Fruit fly (Drosophila melanogaster) whole organism, embryonic: ENCODE data around the gene Spn38F.

Experiments
- Atf3 ChIP-seq: fragments of 200-800 bp; sonication (Bioruptor generic); optimal IDR thresholded peaks from 3 replicates; lab custom pipeline; 2016; ENCODE audit warnings: missing biosample characterization, missing genetic modification characterization
- B-H2 ChIP-seq: fragments of 200-800 bp; sonication (Bioruptor generic); optimal IDR thresholded peaks from 2 replicates; lab custom pipeline; 2018; ENCODE audit warnings: missing biosample characterization, mild to moderate bottlenecking, missing genetic modification characterization
- CG11247 ChIP-seq: fragments of 200-800 bp; sonication (Bioruptor generic); IDR thresholded peaks from 2 replicates; pipeline ENCODE4 v1.3.6; 2022; ENCODE audit warnings: missing biosample characterization, missing genetic modification characterization
- CG1233 ChIP-seq: fragments of 200-800 bp; sonication (Bioruptor generic); optimal IDR thresholded peaks from 4 replicates; lab custom pipeline; 2018; ENCODE audit warnings: missing biosample characterization, mild to moderate bottlenecking, missing genetic modification characterization
- CG13287 ChIP-seq: fragments of 200-800 bp; sonication (Bioruptor generic); IDR thresholded peaks from 2 replicates; pipeline ENCODE4 v1.3.6; 2022; ENCODE audit warnings: missing biosample characterization, missing genetic modification characterization; ENCODE audit not compliant: partially characterized antibody
- CG13624 ChIP-seq: fragments of 200-800 bp; sonication (Bioruptor generic); optimal IDR thresholded peaks from 2 replicates; lab custom pipeline; 2016; ENCODE audit warnings: missing biosample characterization, missing genetic modification characterization
- CG14014 ChIP-seq: fragments of 200-800 bp; sonication (Bioruptor generic); IDR thresholded peaks from 2 replicates; pipeline ENCODE4 v1.3.6; 2022; ENCODE audit warnings: missing biosample characterization, missing genetic modification characterization
- CG1647 ChIP-seq: fragments of 200-800 bp; sonication (Bioruptor generic); optimal IDR thresholded peaks from 3 replicates; lab custom pipeline; 2016; ENCODE audit warnings: missing biosample characterization, missing genetic modification characterization
- CG17359 ChIP-seq: fragments of 200-800 bp; sonication (Bioruptor generic); optimal IDR thresholded peaks from 3 replicates; lab custom pipeline; 2018; ENCODE audit warnings: missing biosample characterization, mild to moderate bottlenecking, missing genetic modification characterization, moderate library complexity
- CG31441 ChIP-seq: fragments of 200-800 bp; sonication (Bioruptor generic); IDR thresholded peaks from 2 replicates; pipeline ENCODE4 v1.3.6; 2022; ENCODE audit warnings: missing biosample characterization, missing genetic modification characterization
- CG3163 ChIP-seq: fragments of 200-800 bp; sonication (Bioruptor generic); optimal IDR thresholded peaks from 3 replicates; lab custom pipeline; 2016; ENCODE audit warnings: missing biosample characterization, missing genetic modification characterization
- CG3838 ChIP-seq: fragments of 200-800 bp; sonication (Bioruptor generic); optimal IDR thresholded peaks from 3 replicates; lab custom pipeline; 2016; ENCODE audit warnings: missing biosample characterization, missing genetic modification characterization
- CG6254 ChIP-seq: fragments of 200-800 bp; sonication (Bioruptor generic); optimal IDR thresholded peaks from 3 replicates; lab custom pipeline; 2017; ENCODE audit warnings: mild to moderate bottlenecking, missing biosample characterization, missing genetic modification reagents, missing genetic modification characterization
- CG6854 ChIP-seq: fragments of 200-800 bp; sonication (Bioruptor generic); optimal IDR thresholded peaks from 3 replicates; lab custom pipeline; 2017; ENCODE audit warnings: missing biosample characterization, mild to moderate bottlenecking, missing genetic modification characterization
- CG7372 ChIP-seq: fragments of 200-800 bp; sonication (Bioruptor generic); IDR thresholded peaks from 2 replicates; pipeline ENCODE4 v1.3.6; 2022; ENCODE audit warnings: missing biosample characterization, missing genetic modification characterization
- CG8944 ChIP-seq: fragments of 200-800 bp; sonication (Bioruptor generic); optimal IDR thresholded peaks from 3 replicates; lab custom pipeline; 2016; ENCODE audit warnings: missing biosample characterization, missing genetic modification characterization
- CoRest ChIP-seq: fragments of 200-800 bp; sonication (Bioruptor generic); optimal IDR thresholded peaks from 3 replicates; lab custom pipeline; 2018; ENCODE audit warnings: missing biosample characterization, mild to moderate bottlenecking, missing genetic modification characterization, moderate library complexity
- Hand ChIP-seq: fragments of 200-800 bp; sonication (Bioruptor generic); optimal IDR thresholded peaks from 2 replicates; lab custom pipeline; 2017; ENCODE audit warnings: mild to moderate bottlenecking, missing biosample characterization, missing genetic modification reagents, missing genetic modification characterization
- Jarid2 ChIP-seq: fragments of 200-800 bp; sonication (Bioruptor generic); optimal IDR thresholded peaks from 3 replicates; lab custom pipeline; 2017; ENCODE audit warnings: mild to moderate bottlenecking, missing biosample characterization, missing genetic modification reagents, missing genetic modification characterization
- NK7.1 ChIP-seq: fragments of 200-800 bp; sonication (Bioruptor generic); optimal IDR thresholded peaks from 3 replicates; lab custom pipeline; 2016; ENCODE audit warnings: missing biosample characterization, missing genetic modification characterization
- Opbp ChIP-seq: fragments of 200-800 bp; sonication (Bioruptor generic); IDR thresholded peaks from 3 replicates; pipeline ENCODE4 v1.3.6; 2022; ENCODE audit warnings: missing biosample characterization, missing genetic modification characterization; ENCODE audit not compliant: partially characterized antibody
- Optix ChIP-seq: fragments of 200-800 bp; sonication (Bioruptor generic); IDR thresholded peaks from 3 replicates; pipeline ENCODE4 v1.3.6; 2022; ENCODE audit warnings: missing biosample characterization, missing genetic modification characterization
- Sox102F ChIP-seq: fragments of 200-800 bp; sonication (Bioruptor generic); optimal IDR thresholded peaks from 2 replicates; lab custom pipeline; 2018; ENCODE audit warnings: missing biosample characterization, mild to moderate bottlenecking, missing genetic modification characterization, moderate library complexity
- Stat92E ChIP-seq, 3 experiments: fragments of >200 bp in 2 of 3; fragments of 200-800 bp in 1 of 3; sonication (Bioruptor generic) in 1 of 3; optimal IDR thresholded peaks; 2 replicates each; lab custom pipeline; 2017 to 2019; ENCODE audit warnings: missing biosample characterization in 3 of 3, missing genetic modification characterization in 3 of 3, mild to moderate bottlenecking in 1 of 3, moderate library complexity in 1 of 3
- ab ChIP-seq: fragments of 200-800 bp; sonication (Bioruptor generic); optimal IDR thresholded peaks from 2 replicates; lab custom pipeline; 2016; ENCODE audit warnings: missing biosample characterization, missing genetic modification characterization
- amos ChIP-seq: fragments of 200-800 bp; sonication (Bioruptor generic); IDR thresholded peaks from 2 replicates; pipeline ENCODE4 v1.3.6; 2022; ENCODE audit warnings: missing biosample characterization, missing genetic modification characterization; ENCODE audit not compliant: partially characterized antibody
- cad ChIP-seq: fragments of >200 bp; optimal IDR thresholded peaks from 2 replicates; lab custom pipeline; 2017; ENCODE audit warnings: missing biosample characterization, missing genetic modification characterization
- ci ChIP-seq: fragments of 200-800 bp; sonication (Bioruptor generic); IDR thresholded peaks from 3 replicates; pipeline ENCODE4 v1.3.6; 2022; ENCODE audit warnings: missing biosample characterization, missing genetic modification characterization
- croc ChIP-seq: fragments of 200-800 bp; sonication (Bioruptor generic); conservative IDR thresholded peaks from 3 replicates; pipeline ENCODE4 v1.3.6; 2022; ENCODE audit warnings: missing biosample characterization, missing genetic modification characterization
- fru ChIP-seq: fragments of >200 bp; optimal IDR thresholded peaks from 2 replicates; lab custom pipeline; 2017
- ftz-f1 ChIP-seq: fragments of 200-800 bp; sonication (Bioruptor generic); optimal IDR thresholded peaks from 2 replicates; lab custom pipeline; 2016; ENCODE audit warnings: missing biosample characterization, missing genetic modification characterization
- gcm2 ChIP-seq: fragments of 200-800 bp; sonication (Bioruptor generic); optimal IDR thresholded peaks from 2 replicates; lab custom pipeline; 2016; ENCODE audit warnings: missing biosample characterization, missing genetic modification characterization
- gsb ChIP-seq: fragments of 200-800 bp; sonication (Bioruptor generic); IDR thresholded peaks from 2 replicates; pipeline ENCODE4 v1.3.6; 2022; ENCODE audit warnings: missing biosample characterization, missing genetic modification characterization
- hbn ChIP-seq: fragments of 200-800 bp; sonication (Bioruptor generic); IDR thresholded peaks from 2 replicates; pipeline ENCODE4 v1.3.6; 2022; ENCODE audit warnings: missing biosample characterization, missing genetic modification characterization; ENCODE audit not compliant: partially characterized antibody
- her ChIP-seq: fragments of 200-800 bp; sonication (Bioruptor generic); optimal IDR thresholded peaks from 2 replicates; lab custom pipeline; 2016; ENCODE audit warnings: missing biosample characterization, missing genetic modification characterization
- hth ChIP-seq: fragments of >200 bp; optimal IDR thresholded peaks from 2 replicates; lab custom pipeline; 2017; ENCODE audit warnings: inconsistent platforms
- klu ChIP-seq: fragments of 200-800 bp; sonication (Bioruptor generic); IDR thresholded peaks from 2 replicates; pipeline ENCODE4 v1.3.6; 2022; ENCODE audit warnings: missing biosample characterization, missing genetic modification characterization
- lab ChIP-seq: fragments of 200-800 bp; sonication (Bioruptor generic); optimal IDR thresholded peaks from 3 replicates; lab custom pipeline; 2017; ENCODE audit warnings: missing biosample characterization, missing genetic modification characterization, mild to moderate bottlenecking, moderate library complexity, missing genetic modification reagents
- lmd ChIP-seq: fragments of 200-800 bp; sonication (Bioruptor generic); IDR thresholded peaks from 2 replicates; pipeline ENCODE4 v1.3.6; 2022; ENCODE audit warnings: missing biosample characterization, missing genetic modification characterization
- mirr ChIP-seq: fragments of 200-800 bp; sonication (Bioruptor generic); optimal IDR thresholded peaks from 3 replicates; lab custom pipeline; 2018; ENCODE audit warnings: missing biosample characterization, mild to moderate bottlenecking, missing genetic modification characterization
- odd ChIP-seq: fragments of 200-800 bp; sonication (Bioruptor generic); optimal IDR thresholded peaks from 2 replicates; lab custom pipeline; 2017; ENCODE audit warnings: missing biosample characterization, mild to moderate bottlenecking, missing genetic modification characterization
- pfk ChIP-seq: fragments of 200-800 bp; sonication (Bioruptor generic); optimal IDR thresholded peaks from 2 replicates; lab custom pipeline; 2018; ENCODE audit warnings: missing biosample characterization, mild to moderate bottlenecking, missing genetic modification characterization, moderate library complexity
- pita ChIP-seq: fragments of 200-800 bp; sonication (Bioruptor generic); optimal IDR thresholded peaks from 2 replicates; lab custom pipeline; 2017; ENCODE audit warnings: missing biosample characterization, mild to moderate bottlenecking, missing genetic modification characterization
- psq ChIP-seq: fragments of 200-800 bp; sonication (Bioruptor generic); optimal IDR thresholded peaks from 2 replicates; lab custom pipeline; 2017; ENCODE audit warnings: missing biosample characterization, missing genetic modification characterization
- schlank ChIP-seq: fragments of 200-800 bp; sonication (Bioruptor generic); optimal IDR thresholded peaks from 2 replicates; lab custom pipeline; 2018; ENCODE audit warnings: missing biosample characterization, mild to moderate bottlenecking, missing genetic modification characterization
- sens ChIP-seq: fragments of 200-800 bp; sonication (Bioruptor generic); peaks from one replicate; lab custom pipeline; 2016; ENCODE audit warnings: missing biosample characterization, missing genetic modification characterization
- sisA ChIP-seq: fragments of 200-800 bp; sonication (Bioruptor generic); IDR thresholded peaks from 2 replicates; pipeline ENCODE4 v1.3.6; 2022; ENCODE audit warnings: missing biosample characterization, missing genetic modification characterization
- stc ChIP-seq: fragments of 200-800 bp; sonication (Bioruptor generic); IDR thresholded peaks from 2 replicates; pipeline ENCODE4 v1.3.6; 2022; ENCODE audit warnings: missing biosample characterization, missing genetic modification characterization
- vnd ChIP-seq: fragments of 200-800 bp; sonication (Bioruptor generic); IDR thresholded peaks from 3 replicates; pipeline ENCODE4 v1.3.6; 2022; ENCODE audit warnings: missing biosample characterization, missing genetic modification characterization; ENCODE audit not compliant: partially characterized antibody
- vvl ChIP-seq: fragments of 200-800 bp; sonication (Bioruptor generic); IDR thresholded peaks from 2 replicates; pipeline ENCODE4 v1.3.6; 2022; ENCODE audit warnings: missing biosample characterization, missing genetic modification characterization
- wek ChIP-seq: fragments of 200-800 bp; sonication (Bioruptor generic); optimal IDR thresholded peaks from 3 replicates; lab custom pipeline; 2018; ENCODE audit warnings: missing biosample characterization, mild to moderate bottlenecking, missing genetic modification characterization, moderate library complexity

Spn38F gene

DNA sequence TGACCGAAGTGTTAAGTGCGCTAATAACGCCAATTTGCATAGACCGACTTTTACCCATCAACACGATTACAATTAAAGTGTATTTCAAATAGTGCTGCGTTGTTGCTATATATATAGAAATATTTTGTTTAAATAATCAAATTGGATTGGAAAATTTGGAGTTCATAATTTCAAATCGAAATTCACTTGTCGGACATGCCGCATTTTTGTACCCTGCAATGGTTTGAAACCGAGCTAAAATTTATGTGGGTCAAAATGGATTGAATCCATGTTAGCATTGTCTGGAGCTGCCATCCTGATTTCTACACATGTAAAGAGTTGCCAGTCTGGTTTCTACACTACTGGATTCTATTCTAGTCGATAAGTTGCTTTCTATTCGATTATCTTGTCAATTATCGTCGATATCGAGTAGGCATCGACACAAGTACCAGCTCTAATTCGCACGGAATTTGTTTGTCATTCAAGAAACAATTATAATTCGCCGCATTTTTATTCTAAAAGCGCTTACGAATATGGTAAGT, 50.5 kb downstream of the Spn38F start, which contains the start of gene Pomp (continued):
- TF ChIP-seq CoRest (tag; lab: Kevin White, UChicago) = peak; percentile 77
- no peak; the same call in 1 of the 2 replicates for TF ChIP-seq hbn
- peak in 1 of 3 experiments; percentile 47 for TF ChIP-seq Stat92E (GFP tag; optimal IDR thresholded peaks at IDR 0.05; lab: Kevin White, UChicago)
- peak; percentile 62; the same call in 1 of the 2 replicates for TF ChIP-seq amos (GFP tag; lab: Robert Waterston, UW)
- peak; percentile 95 for TF ChIP-seq pita (GFP tag; lab: Kevin White, UChicago)
- no peak for TF ChIP-seq CG3838
- peak; percentile 95 for TF ChIP-seq vvl (GFP tag; lab: Robert Waterston, UW)
- peak; percentile 80 for TF ChIP-seq sens (GFP tag; lab: Kevin White, UChicago)
- TF ChIP-seq CG3163 (GFP tag; lab: Kevin White, UChicago) = no peak
- peak; percentile 69 for TF ChIP-seq gsb (GFP tag; lab: Robert Waterston, UW)
- TF ChIP-seq CG17359 (tag; lab: Kevin White, UChicago) = peak; percentile 91
- TF ChIP-seq CG1647 (GFP tag; lab: Kevin White, UChicago) = peak; percentile 67
- peak; percentile 85 for TF ChIP-seq CG1233 (GFP tag; lab: Kevin White, UChicago)
- peak; percentile 3 for TF ChIP-seq odd
- TF ChIP-seq CG8944 (GFP tag; lab: Kevin White, UChicago) = peak; percentile 52
- peak; percentile 67; the same call in 1 of the 3 replicates for TF ChIP-seq Optix (GFP tag; lab: Robert Waterston, UW)
- TF ChIP-seq Sox102F (GFP tag; lab: Kevin White, UChicago) = peak; percentile 84
- TF ChIP-seq schlank (tag; lab: Kevin White, UChicago) = peak; percentile 62
- peak; percentile 90 for TF ChIP-seq stc (GFP tag; lab: Robert Waterston, UW)
- peak; percentile 93 for TF ChIP-seq CG31441
- peak; percentile 14 for TF ChIP-seq Atf3 (GFP tag; lab: Kevin White, UChicago)
- TF ChIP-seq pfk = no peak
- peak; percentile 38 for TF ChIP-seq CG13624
- TF ChIP-seq Jarid2 (GFP tag; lab: Kevin White, UChicago) = peak; percentile 69
- peak; percentile 84 for TF ChIP-seq CG7372 (GFP tag; lab: Robert Waterston, UW)
- no peak for TF ChIP-seq her (GFP tag; lab: Kevin White, UChicago)
- peak; percentile 89 for TF ChIP-seq CG11247
- TF ChIP-seq sisA = peak; percentile 80
- TF ChIP-seq gcm2 (GFP tag; lab: Kevin White, UChicago) = peak; percentile 63
- peak; percentile 29 for TF ChIP-seq psq (GFP tag; lab: Kevin White, UChicago)
- peak; percentile 90 for TF ChIP-seq lmd (GFP tag; lab: Robert Waterston, UW)
- peak; percentile 86 for TF ChIP-seq CG14014 (GFP tag; lab: Robert Waterston, UW)
- peak; percentile 80; the same call in 1 of the 2 replicates for TF ChIP-seq klu (GFP tag; lab: Robert Waterston, UW)
- TF ChIP-seq CG6254 (GFP tag; lab: Kevin White, UChicago) = peak; percentile 68
- peak; percentile 93 for TF ChIP-seq lab (GFP tag; lab: Kevin White, UChicago)
- peak; percentile 56 for TF ChIP-seq wek (GFP tag; lab: Kevin White, UChicago)
- peak; percentile 25 for TF ChIP-seq mirr (GFP tag; lab: Kevin White, UChicago)
- no peak for TF ChIP-seq NK7.1 (GFP tag; lab: Kevin White, UChicago)
- TF ChIP-seq ftz-f1 (GFP tag; lab: Kevin White, UChicago) = peak; percentile 57
- TF ChIP-seq cad (GFP tag; lab: Kevin White, UChicago) = no peak
- peak; percentile 49 for TF ChIP-seq B-H2
- peak; percentile 67 for TF ChIP-seq CG6854 (GFP tag; lab: Kevin White, UChicago)
- peak; percentile 81 for TF ChIP-seq CG13287 (GFP tag; lab: Robert Waterston, UW)
- peak; percentile 59; the same call in 2 of the 3 replicates for TF ChIP-seq croc
- TF ChIP-seq ci = peak; percentile 93
- no peak for TF ChIP-seq hth (lab: Kevin White, UChicago)
- peak; percentile 53; the same call in 1 of the 3 replicates for TF ChIP-seq Opbp
- peak; percentile 41 for TF ChIP-seq ab (GFP tag; lab: Kevin White, UChicago)
- peak; percentile 23 for TF ChIP-seq Hand (GFP tag; lab: Kevin White, UChicago)
- no peak for TF ChIP-seq vnd (GFP tag; lab: Robert Waterston, UW)
- no peak for TF ChIP-seq fru (lab: Kevin White, UChicago)
